Worm (Caenorhabditis elegans) whole organism, L4/young adult: ENCODE measurements around the gene eif-3.D.
"Not testable (repeated sequence)": the region's sequence is repeated elsewhere in the genome, so short reads cannot be mapped to it uniquely, and the experiment has no call there.

Experiments
- W03F9.2 ChIP-seq: fragments of 150-350 bp; optimal IDR thresholded peaks from 2 replicates; lab custom pipeline; 2014; ENCODE audit warnings: missing biosample characterization, missing genetic modification characterization
- dao-5 ChIP-seq: sonication (generic microtip); optimal IDR thresholded peaks from 2 replicates; lab custom pipeline; 2016; ENCODE audit warnings: missing genotype, missing genetic modification characterization, moderate library complexity, missing compliant biosample characterization
- him-1 ChIP-seq: sonication (generic microtip); optimal IDR thresholded peaks from 2 replicates; lab custom pipeline; 2016; ENCODE audit warnings: missing genotype, missing genetic modification reagents, missing genetic modification characterization, missing compliant biosample characterization

Gene eif-3.D

ce11 chrIII:8971255-8972020 is at the start of gene eif-3.D, which contains the start of gene R08D7.4:
Gene eif-3.D (minus strand): TSS chrIII:8971578.
Gene R08D7.4 (plus strand): TSS chrIII:8971892.
- TF ChIP-seq him-1 (tag; lab: Kevin White, UChicago) (no peak), W03F9.2 (tag; lab: Kevin White, UChicago) (peak; percentile 79), dao-5 (tag; lab: Kevin White, UChicago) (no peak)

ce11 chrIII:9017181-9017651 is 45.8 kb upstream of the eif-3.D start, which contains the start of gene F59B2.12:
Gene F59B2.12 (plus strand): TSS chrIII:9017601.
- TF ChIP-seq him-1 (tag; lab: Kevin White, UChicago) = no peak
- no peak for TF ChIP-seq dao-5 (tag; lab: Kevin White, UChicago)

- TF ChIP-seq him-1 (tag; lab: Kevin White, UChicago) = no peak
- no peak for TF ChIP-seq dao-5 (tag; lab: Kevin White, UChicago)
- TF ChIP-seq W03F9.2 (tag; lab: Kevin White, UChicago) = no peak
Measured at ce11 chrIII:9012309-9012708, 40.9 kb upstream of the eif-3.D start, which contains the start of gene F59B2.9. Gene F59B2.9 (minus strand): TSS chrIII:9012409.

ce11 chrIII:9010047-9010446 is 38.7 kb upstream of the eif-3.D start, which contains the start of gene F59B2.8:
Gene F59B2.8 (minus strand): TSS chrIII:9010197.
- TF ChIP-seq dao-5 (tag; lab: Kevin White, UChicago) (no peak), him-1 (tag; lab: Kevin White, UChicago) (no peak), W03F9.2 (tag; lab: Kevin White, UChicago) (no peak)

- TF ChIP-seq W03F9.2 (tag; lab: Kevin White, UChicago) (no peak), him-1 (tag; lab: Kevin White, UChicago) (no peak), dao-5 (tag; lab: Kevin White, UChicago) (no peak)
Measured at ce11 chrIII:9007183-9007582, 35.8 kb upstream of the eif-3.D start.

- TF ChIP-seq dao-5, W03F9.2, him-1 (tag; lab: Kevin White, UChicago): not testable (repeated sequence)
Measured at ce11 chrIII:9005905-9006372, 34.6 kb upstream of the eif-3.D start, which contains the start of gene rab-6.1. Gene rab-6.1 (minus strand): TSS chrIII:9005955.

ce11 chrIII:9004658-9005057 is 33.3 kb upstream of the eif-3.D start:
- TF ChIP-seq him-1 (tag; lab: Kevin White, UChicago) = no peak
- no peak for TF ChIP-seq W03F9.2 (tag; lab: Kevin White, UChicago)
- no peak for TF ChIP-seq dao-5 (tag; lab: Kevin White, UChicago)

ce11 chrIII:9002545-9002944 is 31.2 kb upstream of the eif-3.D start, which contains the start of the genes F59B2.15 and zif-1:
Gene F59B2.15 (minus strand): TSS chrIII:9002645.
Gene zif-1 (plus strand): TSS chrIII:9002779.
- TF ChIP-seq him-1 (tag; lab: Kevin White, UChicago) (no peak), dao-5 (tag; lab: Kevin White, UChicago) (no peak), W03F9.2 (tag; lab: Kevin White, UChicago) (no peak)

ce11 chrIII:9001899-9002298 is 30.5 kb upstream of the eif-3.D start, which contains the start of gene rpn-6.2:
Gene rpn-6.2 (minus strand): TSS chrIII:9001999.
- no peak for TF ChIP-seq him-1 (tag; lab: Kevin White, UChicago)
- no peak for TF ChIP-seq W03F9.2 (tag; lab: Kevin White, UChicago)
- no peak for TF ChIP-seq dao-5 (tag; lab: Kevin White, UChicago)

- TF ChIP-seq dao-5 (tag; lab: Kevin White, UChicago) = no peak
- no peak for TF ChIP-seq him-1 (tag; lab: Kevin White, UChicago)
- TF ChIP-seq W03F9.2 (tag; lab: Kevin White, UChicago) = peak; percentile 22
Measured at ce11 chrIII:9001491-9001890, 30.1 kb upstream of the eif-3.D start.

- TF ChIP-seq dao-5 (tag; lab: Kevin White, UChicago) (no peak), W03F9.2 (tag; lab: Kevin White, UChicago) (no peak), him-1 (tag; lab: Kevin White, UChicago) (no peak)
Measured at ce11 chrIII:8999508-8999907, 28.1 kb upstream of the eif-3.D start, which contains the start of gene F59B2.3. Gene F59B2.3 (minus strand): TSS chrIII:8999766.

- no peak for TF ChIP-seq W03F9.2 (tag; lab: Kevin White, UChicago)
- TF ChIP-seq dao-5 (tag; lab: Kevin White, UChicago) = no peak
- TF ChIP-seq him-1 (tag; lab: Kevin White, UChicago) = no peak
Measured at ce11 chrIII:8998884-8999283, 27.5 kb upstream of the eif-3.D start.

ce11 chrIII:8997821-8998220 is 26.4 kb upstream of the eif-3.D start:
- no peak for TF ChIP-seq dao-5 (tag; lab: Kevin White, UChicago)
- TF ChIP-seq W03F9.2 (tag; lab: Kevin White, UChicago) = no peak
- no peak for TF ChIP-seq him-1 (tag; lab: Kevin White, UChicago)
